Worm (Caenorhabditis elegans) whole organism, L1 larva: ENCODE data around the gene tor-2.

Experiments used
- fos-1 ChIP-seq: fragments of 150-350 bp; optimal IDR thresholded peaks from 2 replicates; lab custom pipeline; 2014; ENCODE audit warnings: missing biosample characterization, missing genetic modification characterization
- nhr-90 ChIP-seq: sonication (generic microtip); optimal IDR thresholded peaks from 2 replicates; lab custom pipeline; 2016; ENCODE audit warnings: mild to moderate bottlenecking, missing genetic modification characterization, missing compliant biosample characterization; ENCODE audit not compliant: poor library complexity
- unc-130 ChIP-seq: fragments of 150-350 bp; optimal IDR thresholded peaks from 2 replicates; lab custom pipeline; 2017; ENCODE audit warnings: missing biosample characterization, missing genetic modification characterization, inconsistent platforms

DNA sequence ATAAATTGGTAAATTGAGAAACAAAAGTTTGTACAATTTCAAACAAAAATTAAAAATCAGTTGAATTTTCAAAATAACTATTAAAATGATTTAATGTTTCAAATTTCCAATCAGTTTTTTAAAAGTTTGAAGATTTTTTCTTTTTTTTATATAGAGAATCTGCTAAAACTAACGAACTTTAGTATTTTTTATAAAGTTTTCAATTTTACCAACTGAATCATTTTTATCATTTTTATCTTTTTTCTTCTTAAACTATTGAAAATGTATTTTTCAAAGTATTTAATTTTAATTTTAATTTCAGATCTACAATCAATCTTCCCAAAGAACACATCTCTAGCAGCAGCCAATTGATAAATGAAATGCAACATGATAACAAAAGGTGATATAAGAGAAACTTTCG is 49.9 kb downstream of the tor-2 start, which contains the start of gene Y37A1A.4:
- TF ChIP-seq unc-130 (tag; lab: Kevin White, UChicago): no peak
- TF ChIP-seq nhr-90 (tag; lab: Kevin White, UChicago): no peak
- no peak for TF ChIP-seq fos-1 (tag; lab: Kevin White, UChicago)
